Worm (Caenorhabditis elegans) whole organism, L4 larva: Measurements from ENCODE around the gene F59A6.13.

Experiments
- R02D3.7 ChIP-seq: fragments of 150-350 bp; sonication (generic microtip); optimal IDR thresholded peaks from 3 replicates; lab custom pipeline; 2014; ENCODE audit warnings: missing biosample characterization, missing genetic modification characterization
- ces-1 ChIP-seq: fragments of 150-350 bp; sonication (generic microtip); optimal IDR thresholded peaks from 4 replicates; lab custom pipeline; 2014; ENCODE audit warnings: missing biosample characterization, missing genetic modification reagents, missing genetic modification characterization
- dve-1 ChIP-seq: sonication (generic microtip); optimal IDR thresholded peaks from 2 replicates; lab custom pipeline; 2017; ENCODE audit warnings: antibody characterized with exemption, mild to moderate bottlenecking, missing genetic modification characterization, missing compliant biosample characterization; ENCODE audit not compliant: insufficient read depth
- lin-15B ChIP-seq: fragments of 150-350 bp; sonication (generic microtip); optimal IDR thresholded peaks from 3 replicates; lab custom pipeline; 2014; ENCODE audit warnings: missing biosample characterization, missing genetic modification characterization
- lin-38 ChIP-seq: fragments of 200-800 bp; sonication (Bioruptor generic); IDR thresholded peaks from 2 replicates; pipeline ENCODE4 v1.3.6; 2022; ENCODE audit warnings: missing genetic modification reagents, missing genetic modification characterization, missing compliant biosample characterization
- lir-3 ChIP-seq: sonication (generic microtip); optimal IDR thresholded peaks from 2 replicates; lab custom pipeline; 2016; ENCODE audit warnings: mild to moderate bottlenecking, missing genetic modification characterization, missing compliant biosample characterization
- nhr-41 ChIP-seq: fragments of 200-800 bp; sonication (Bioruptor generic); IDR thresholded peaks from 2 replicates; pipeline ENCODE4 v1.3.6; 2022; ENCODE audit warnings: missing genetic modification reagents, missing genetic modification characterization, missing compliant biosample characterization
- pha-4 ChIP-seq, 2 experiments: fragments of 150-350 bp in 1 of 2; fragments of 200-800 bp in 1 of 2; sonication (Bioruptor generic) in 1 of 2; IDR thresholded peaks in 1 of 2; optimal IDR thresholded peaks in 1 of 2; 2 replicates each; pipeline versions ENCODE4 v1.3.6 to Lab custom; 2014 to 2022; ENCODE audit warnings: missing genetic modification characterization in 2 of 2, missing genetic modification reagents in 2 of 2, missing biosample characterization in 1 of 2, missing compliant biosample characterization in 1 of 2
- spr-1 ChIP-seq: sonication (generic microtip); optimal IDR thresholded peaks from 2 replicates; lab custom pipeline; 2016; ENCODE audit warnings: mild to moderate bottlenecking, missing genetic modification characterization, missing compliant biosample characterization
- unc-62 ChIP-seq, 3 experiments: fragments of 150-350 bp in 1 of 3; sonication (generic microtip); optimal IDR thresholded peaks in 2 of 3; peaks in 1 of 3; 1 replicate in 1 of 3; 2 replicates in 2 of 3; lab custom pipeline; 2014 to 2017; ENCODE audit warnings: missing biosample characterization in 3 of 3, missing genetic modification characterization in 3 of 3, missing genetic modification reagents in 3 of 3, missing genotype in 1 of 3

- TF ChIP-seq lin-15B (tag; lab: Kevin White, UChicago) (no peak), unc-62 (GFP tag; optimal IDR thresholded peaks at IDR 0.05 in 1 of 2; lab: Kevin White, UChicago) (no peak), unc-62 (tag; optimal IDR thresholded peaks at IDR 0.05; lab: Kevin White, UChicago) (no peak), spr-1 (tag; lab: Kevin White, UChicago) (no peak), nhr-41 (GFP tag; lab: Robert Waterston, UW) (no peak), lir-3 (tag; lab: Kevin White, UChicago) (no peak), pha-4 (GFP tag; IDR thresholded peaks at IDR 0.05; lab: Robert Waterston, UW) (no peak), pha-4 (tag; optimal IDR thresholded peaks at IDR 0.05; lab: Kevin White, UChicago) (no peak), R02D3.7 (no peak), ces-1 (no peak), dve-1 (tag; lab: Kevin White, UChicago) (no peak), lin-38 (GFP tag; lab: Robert Waterston, UW) (no peak)
Measured at ce11 chrII:5069525-5069924, 46.9 kb downstream of the F59A6.13 start, which contains the start of gene idpb-2.
